Fruit fly (Drosophila melanogaster): Measurements from ENCODE around the gene atilla.
A peak's percentile ranks its signal among the peaks of the same experiment; 100 is the strongest.

- TF ChIP-seq CG1602 (GFP tag; optimal IDR thresholded peaks at IDR 0.05) (no peak), CG3281 (GFP tag; optimal IDR thresholded peaks at IDR 0.05) (peak; percentile 26), otp (GFP tag; IDR thresholded peaks at IDR 0.05) (no peak), CG9609 (GFP tag; optimal IDR thresholded peaks at IDR 0.05) (no peak), br (optimal IDR thresholded peaks at IDR 0.05) (no peak), Atf6 (GFP tag; IDR thresholded peaks at IDR 0.05) (no peak), ERR (GFP tag; optimal IDR thresholded peaks at IDR 0.05) (no peak), CG30403 (GFP tag; optimal IDR thresholded peaks at IDR 0.05) (no peak), insv (GFP tag; optimal IDR thresholded peaks at IDR 0.05) (no peak), CG3847 (GFP tag; IDR thresholded peaks at IDR 0.05) (no peak), CTCF (GFP tag; optimal IDR thresholded peaks at IDR 0.05) (no peak)
These were observed at the start of gene atilla for dm6 chr2L:12177621-12178020.

Measured in whole organism, embryonic.